Fruit fly (Drosophila melanogaster) whole organism, embryonic: ENCODE measurements around the gene Ifrd1.

Experiments used
- Atf-2 ChIP-seq: fragments of 200-800 bp; sonication (Bioruptor generic); optimal IDR thresholded peaks from 2 replicates; lab custom pipeline; 2016; ENCODE audit warnings: missing biosample characterization, missing genetic modification characterization
- Atf6 ChIP-seq: fragments of 200-800 bp; sonication (Bioruptor generic); IDR thresholded peaks from 2 replicates; pipeline ENCODE4 v1.3.6; 2022; ENCODE audit warnings: missing biosample characterization, missing genetic modification characterization
- B-H1 ChIP-seq: fragments of 200-800 bp; sonication (Bioruptor generic); IDR thresholded peaks from 3 replicates; pipeline ENCODE4 v1.3.6; 2022; ENCODE audit warnings: missing biosample characterization, missing genetic modification characterization
- BEAF-32 ChIP-seq: fragments of 200-800 bp; sonication (Bioruptor generic); optimal IDR thresholded peaks from 3 replicates; lab custom pipeline; 2017; ENCODE audit warnings: missing biosample characterization, missing genetic modification characterization, mild to moderate bottlenecking, moderate library complexity, missing genetic modification reagents
- CG10462 ChIP-seq: fragments of 200-800 bp; sonication (Bioruptor generic); optimal IDR thresholded peaks from 2 replicates; lab custom pipeline; 2016; ENCODE audit warnings: missing biosample characterization, missing genetic modification characterization
- CG11456 ChIP-seq: fragments of 200-800 bp; sonication (Bioruptor generic); IDR thresholded peaks from 3 replicates; pipeline ENCODE4 v1.3.6; 2022; ENCODE audit warnings: missing biosample characterization, missing genetic modification characterization
- CG12155 ChIP-seq: fragments of 200-800 bp; sonication (Bioruptor generic); optimal IDR thresholded peaks from 3 replicates; lab custom pipeline; 2016; ENCODE audit warnings: missing biosample characterization, missing genetic modification characterization
- CG13894 ChIP-seq: fragments of 200-800 bp; sonication (Bioruptor generic); optimal IDR thresholded peaks from 3 replicates; lab custom pipeline; 2018; ENCODE audit warnings: missing biosample characterization, mild to moderate bottlenecking, missing genetic modification characterization, moderate library complexity
- CG1602 ChIP-seq: fragments of 200-800 bp; sonication (Bioruptor generic); optimal IDR thresholded peaks from 3 replicates; lab custom pipeline; 2016; ENCODE audit warnings: missing biosample characterization, missing genetic modification characterization
- CG1603 ChIP-seq: fragments of 200-800 bp; sonication (Bioruptor generic); optimal IDR thresholded peaks from 2 replicates; lab custom pipeline; 2019; ENCODE audit warnings: missing biosample characterization, mild to moderate bottlenecking, missing genetic modification characterization, moderate library complexity
- CG16779 ChIP-seq: fragments of 200-800 bp; sonication (Bioruptor generic); IDR thresholded peaks from 2 replicates; pipeline ENCODE4 v1.3.6; 2022; ENCODE audit warnings: missing biosample characterization, missing genetic modification characterization
- CG16813 ChIP-seq: fragments of 200-800 bp; sonication (Bioruptor generic); IDR thresholded peaks from 3 replicates; pipeline ENCODE4 v1.3.6; 2022; ENCODE audit warnings: missing biosample characterization, missing genetic modification characterization; ENCODE audit not compliant: partially characterized antibody
- CG17385 ChIP-seq: fragments of 200-800 bp; sonication (Bioruptor generic); optimal IDR thresholded peaks from 3 replicates; lab custom pipeline; 2018; ENCODE audit warnings: missing biosample characterization, mild to moderate bottlenecking, missing genetic modification characterization
- CG17568 ChIP-seq: fragments of 200-800 bp; sonication (Bioruptor generic); optimal IDR thresholded peaks from 2 replicates; lab custom pipeline; 2018; ENCODE audit warnings: missing biosample characterization, mild to moderate bottlenecking, missing genetic modification characterization, moderate library complexity
- CG18011 ChIP-seq: fragments of 200-800 bp; sonication (Bioruptor generic); optimal IDR thresholded peaks from 2 replicates; lab custom pipeline; 2017; ENCODE audit warnings: missing biosample characterization, missing genetic modification characterization, mild to moderate bottlenecking, moderate library complexity, missing genotype
- CG7745 ChIP-seq: fragments of 200-800 bp; sonication (Bioruptor generic); optimal IDR thresholded peaks from 2 replicates; lab custom pipeline; 2018; ENCODE audit warnings: missing biosample characterization, mild to moderate bottlenecking, missing genetic modification characterization, moderate library complexity
- CG8281 ChIP-seq: fragments of 200-800 bp; sonication (Bioruptor generic); optimal IDR thresholded peaks from 2 replicates; lab custom pipeline; 2018; ENCODE audit warnings: missing biosample characterization, mild to moderate bottlenecking, missing genetic modification characterization, moderate library complexity
- CG9215 ChIP-seq: fragments of 200-800 bp; sonication (Bioruptor generic); IDR thresholded peaks from 2 replicates; pipeline ENCODE4 v1.3.6; 2022; ENCODE audit warnings: missing biosample characterization, missing genetic modification characterization
- CG9437 ChIP-seq: fragments of 200-800 bp; sonication (Bioruptor generic); optimal IDR thresholded peaks from 2 replicates; lab custom pipeline; 2018; ENCODE audit warnings: missing biosample characterization, mild to moderate bottlenecking, missing genetic modification characterization
- CG9609 ChIP-seq: fragments of 200-800 bp; sonication (Bioruptor generic); optimal IDR thresholded peaks from 3 replicates; lab custom pipeline; 2016; ENCODE audit warnings: missing biosample characterization, missing genetic modification characterization
- D19B ChIP-seq: fragments of 200-800 bp; sonication (Bioruptor generic); optimal IDR thresholded peaks from 2 replicates; lab custom pipeline; 2017; ENCODE audit warnings: missing biosample characterization, mild to moderate bottlenecking, missing genetic modification characterization
- Dad ChIP-seq: fragments of 200-800 bp; sonication (Bioruptor generic); optimal IDR thresholded peaks from 3 replicates; lab custom pipeline; 2016; ENCODE audit warnings: missing biosample characterization, missing genetic modification characterization
- Deaf1 ChIP-seq: fragments of 200-800 bp; optimal IDR thresholded peaks from 3 replicates; lab custom pipeline; 2019; ENCODE audit warnings: missing biosample characterization, mild to moderate bottlenecking, missing genetic modification characterization, moderate library complexity
- E2f2 ChIP-seq: fragments of 200-800 bp; sonication (Bioruptor generic); IDR thresholded peaks from 2 replicates; pipeline ENCODE4 v1.3.6; 2022; ENCODE audit warnings: missing biosample characterization, missing genetic modification characterization
- ERR ChIP-seq: fragments of 200-800 bp; sonication (Bioruptor generic); optimal IDR thresholded peaks from 2 replicates; lab custom pipeline; 2016; ENCODE audit warnings: missing biosample characterization, missing genetic modification characterization
- HLH3B ChIP-seq: fragments of 200-800 bp; sonication (Bioruptor generic); IDR thresholded peaks from 2 replicates; pipeline ENCODE4 v1.3.6; 2022; ENCODE audit warnings: missing biosample characterization, missing genetic modification characterization
- HLHmδ ChIP-seq: fragments of 200-800 bp; sonication (Bioruptor generic); optimal IDR thresholded peaks from 2 replicates; lab custom pipeline; 2018; ENCODE audit warnings: missing biosample characterization, mild to moderate bottlenecking, missing genetic modification characterization, moderate library complexity
- Mes4 ChIP-seq: fragments of 200-800 bp; sonication (Bioruptor generic); optimal IDR thresholded peaks from 2 replicates; lab custom pipeline; 2016; ENCODE audit warnings: missing biosample characterization, missing genetic modification characterization
- NC2β ChIP-seq: fragments of 200-800 bp; sonication (Bioruptor generic); optimal IDR thresholded peaks from 2 replicates; lab custom pipeline; 2016; ENCODE audit warnings: missing biosample characterization, missing genetic modification characterization
- NFAT ChIP-seq: fragments of 200-800 bp; sonication (Bioruptor generic); IDR thresholded peaks from 2 replicates; pipeline ENCODE4 v1.3.6; 2022; ENCODE audit warnings: missing biosample characterization, missing genetic modification characterization
- Sox100B ChIP-seq: fragments of 200-800 bp; sonication (Bioruptor generic); optimal IDR thresholded peaks from 3 replicates; lab custom pipeline; 2018; ENCODE audit warnings: missing biosample characterization, mild to moderate bottlenecking, missing genetic modification characterization
- Stat92E ChIP-seq, 3 experiments: fragments of >200 bp in 2 of 3; fragments of 200-800 bp in 1 of 3; sonication (Bioruptor generic) in 1 of 3; optimal IDR thresholded peaks; 2 replicates each; lab custom pipeline; 2017 to 2019; ENCODE audit warnings: missing biosample characterization in 3 of 3, missing genetic modification characterization in 3 of 3, mild to moderate bottlenecking in 1 of 3, moderate library complexity in 1 of 3
- Xbp1 ChIP-seq: fragments of 200-800 bp; sonication (Bioruptor generic); optimal IDR thresholded peaks from 3 replicates; lab custom pipeline; 2016; ENCODE audit warnings: missing biosample characterization, mild to moderate bottlenecking, missing genetic modification characterization
- ac ChIP-seq: fragments of 200-800 bp; sonication (Bioruptor generic); optimal IDR thresholded peaks from 3 replicates; lab custom pipeline; 2017; ENCODE audit warnings: missing biosample characterization, mild to moderate bottlenecking, missing genetic modification characterization
- ara ChIP-seq: fragments of 200-800 bp; sonication (Bioruptor generic); IDR thresholded peaks from 2 replicates; pipeline ENCODE4 v1.3.6; 2022; ENCODE audit warnings: missing biosample characterization, missing genetic modification characterization
- ato ChIP-seq: fragments of 200-800 bp; sonication (Bioruptor generic); IDR thresholded peaks from 2 replicates; pipeline ENCODE4 v1.3.6; 2022; ENCODE audit warnings: missing biosample characterization, missing genetic modification characterization; ENCODE audit not compliant: partially characterized antibody
- chinmo ChIP-seq: fragments of 200-800 bp; sonication (Bioruptor generic); IDR thresholded peaks from 4 replicates; pipeline ENCODE4 v1.3.6; 2022; ENCODE audit warnings: missing biosample characterization, missing genetic modification characterization; ENCODE audit not compliant: partially characterized antibody
- eve ChIP-seq, 2 experiments: fragments of >200 bp; optimal IDR thresholded peaks; 2 replicates each; lab custom pipeline; 2017; ENCODE audit warnings: missing biosample characterization in 2 of 2, missing genetic modification characterization in 2 of 2
- hbn ChIP-seq: fragments of 200-800 bp; sonication (Bioruptor generic); IDR thresholded peaks from 2 replicates; pipeline ENCODE4 v1.3.6; 2022; ENCODE audit warnings: missing biosample characterization, missing genetic modification characterization; ENCODE audit not compliant: partially characterized antibody
- lov ChIP-seq, 2 experiments: fragments of 200-800 bp in 1 of 2; fragments of >200 bp in 1 of 2; sonication (Bioruptor generic) in 1 of 2; IDR thresholded peaks in 1 of 2; optimal IDR thresholded peaks in 1 of 2; 2 replicates in 1 of 2; 3 replicates in 1 of 2; pipeline versions ENCODE4 v1.3.6 to Lab custom; 2017 to 2022; ENCODE audit warnings: missing biosample characterization in 1 of 2, missing genetic modification characterization in 1 of 2
- otp ChIP-seq: fragments of 200-800 bp; sonication (Bioruptor generic); IDR thresholded peaks from 3 replicates; pipeline ENCODE4, ENCODE4 v1.3.6; 2022; ENCODE audit warnings: missing biosample characterization, missing genetic modification characterization
- pb ChIP-seq: fragments of 200-800 bp; sonication (Bioruptor generic); optimal IDR thresholded peaks from 3 replicates; lab custom pipeline; 2016; ENCODE audit warnings: missing biosample characterization, missing genetic modification characterization
- repo ChIP-seq: fragments of 200-800 bp; sonication (Bioruptor generic); optimal IDR thresholded peaks from 2 replicates; lab custom pipeline; 2016; ENCODE audit warnings: missing biosample characterization, missing genetic modification characterization
- row ChIP-seq: fragments of 200-800 bp; sonication (Bioruptor generic); IDR thresholded peaks from 3 replicates; pipeline ENCODE4 v1.3.6; 2022; ENCODE audit warnings: missing biosample characterization, missing genetic modification characterization
- salm ChIP-seq: fragments of 200-800 bp; sonication (Bioruptor generic); optimal IDR thresholded peaks from 2 replicates; lab custom pipeline; 2018; ENCODE audit warnings: missing biosample characterization, mild to moderate bottlenecking, missing genetic modification characterization
- sisA ChIP-seq: fragments of 200-800 bp; sonication (Bioruptor generic); IDR thresholded peaks from 2 replicates; pipeline ENCODE4 v1.3.6; 2022; ENCODE audit warnings: missing biosample characterization, missing genetic modification characterization
- tio ChIP-seq: fragments of 200-800 bp; sonication (Bioruptor generic); optimal IDR thresholded peaks from 2 replicates; lab custom pipeline; 2017; ENCODE audit warnings: missing biosample characterization, missing genetic modification characterization, inconsistent platforms
- tna ChIP-seq: fragments of 200-800 bp; sonication (Bioruptor generic); IDR thresholded peaks from 2 replicates; pipeline ENCODE4 v1.3.6; 2022; ENCODE audit warnings: missing biosample characterization, missing genetic modification characterization; ENCODE audit not compliant: partially characterized antibody
- usp ChIP-seq: fragments of >200 bp; optimal IDR thresholded peaks from 2 replicates; lab custom pipeline; 2017; ENCODE audit warnings: missing biosample characterization, missing genetic modification characterization
- vvl ChIP-seq: fragments of 200-800 bp; sonication (Bioruptor generic); IDR thresholded peaks from 2 replicates; pipeline ENCODE4 v1.3.6; 2022; ENCODE audit warnings: missing biosample characterization, missing genetic modification characterization

Ifrd1 gene

DNA sequence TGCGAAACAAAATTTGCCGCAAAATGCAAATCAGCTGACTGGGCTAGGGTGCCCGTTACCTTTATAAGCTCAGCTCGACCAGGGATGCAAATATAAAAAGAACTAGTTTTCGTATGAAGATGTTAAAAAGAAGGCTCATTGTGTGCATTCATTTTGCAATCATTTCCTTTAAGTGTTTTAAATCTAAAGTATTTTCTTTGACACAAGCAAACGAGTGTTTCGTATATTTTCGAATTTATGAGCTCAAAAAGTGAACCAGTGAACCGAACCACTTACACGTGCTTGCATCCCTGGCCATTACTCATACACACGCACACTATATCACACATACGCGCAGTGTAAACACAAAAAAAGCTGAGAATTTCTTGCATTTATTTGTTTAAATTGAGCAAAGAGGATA, 3.9 kb upstream of the Ifrd1 start, which contains the start of the genes Prx6a and Sbat (continued):
- peak; percentile 63 for TF ChIP-seq NC2β
- TF ChIP-seq CG16813 (GFP tag; lab: Robert Waterston, UW) = peak; percentile 36; the same call in 1 of the 3 replicates
- TF ChIP-seq repo (GFP tag; lab: Kevin White, UChicago) = peak; percentile 27
- TF ChIP-seq CG17568 (GFP tag; lab: Kevin White, UChicago) = peak; percentile 49
- peak; percentile 37 for TF ChIP-seq salm (tag; lab: Kevin White, UChicago)
- no peak for TF ChIP-seq ato (GFP tag; lab: Robert Waterston, UW)
- peak; percentile 79 for TF ChIP-seq Xbp1 (GFP tag; lab: Kevin White, UChicago)
- peak; percentile 63; the same call in 1 of the 2 replicates for TF ChIP-seq HLH3B (GFP tag; lab: Robert Waterston, UW)
- TF ChIP-seq ara (GFP tag; lab: Robert Waterston, UW) = no peak
- TF ChIP-seq ac (GFP tag; lab: Kevin White, UChicago) = no peak
- peak; percentile 70 for TF ChIP-seq CG9609 (GFP tag; lab: Kevin White, UChicago)
- TF ChIP-seq CG12155 (GFP tag; lab: Kevin White, UChicago) = peak; percentile 64
- TF ChIP-seq ERR (GFP tag; lab: Kevin White, UChicago) = no peak
- TF ChIP-seq CG17385 (GFP tag; lab: Kevin White, UChicago) = peak; percentile 53
- peak; percentile 47 for TF ChIP-seq CG1602 (GFP tag; lab: Kevin White, UChicago)
- no peak for TF ChIP-seq tna
- TF ChIP-seq lov (optimal IDR thresholded peaks at IDR 0.05; lab: Kevin White, UChicago) = no peak
- TF ChIP-seq lov (GFP tag; IDR thresholded peaks at IDR 0.05; lab: Robert Waterston, UW) = no peak
- TF ChIP-seq CG9215 (GFP tag; lab: Robert Waterston, UW) = peak; percentile 79
- TF ChIP-seq CG11456 = 0 out of 3 replicates have a peak, but pooled peaks have one; percentile 65
- TF ChIP-seq CG1603 (tag; lab: Kevin White, UChicago) = peak; percentile 68
- peak; percentile 59; the same call in 1 of the 2 replicates for TF ChIP-seq NFAT
- no peak for TF ChIP-seq otp (GFP tag; lab: Robert Waterston, UW)
- TF ChIP-seq E2f2 (GFP tag; lab: Robert Waterston, UW) = peak; percentile 83
- peak; percentile 97 for TF ChIP-seq row
- peak; percentile 42 for TF ChIP-seq Mes4
- peak; percentile 57 for TF ChIP-seq B-H1
- TF ChIP-seq D19B (GFP tag; lab: Kevin White, UChicago) = peak; percentile 47
- TF ChIP-seq BEAF-32 (GFP tag; lab: Kevin White, UChicago) = peak; percentile 44
- peak; percentile 35 for TF ChIP-seq Deaf1 (tag; lab: Kevin White, UChicago)
- peak; percentile 44 for TF ChIP-seq pb (GFP tag; lab: Kevin White, UChicago)
- no peak for TF ChIP-seq CG16779 (GFP tag; lab: Robert Waterston, UW)
- TF ChIP-seq CG9437 (GFP tag; lab: Kevin White, UChicago) = no peak
- TF ChIP-seq sisA (GFP tag; lab: Robert Waterston, UW) = peak; percentile 70
- TF ChIP-seq CG10462 (GFP tag; lab: Kevin White, UChicago) = peak; percentile 7
- TF ChIP-seq HLHmδ (GFP tag; lab: Kevin White, UChicago) = no peak
- peak; percentile 85 for TF ChIP-seq vvl (GFP tag; lab: Robert Waterston, UW)
- peak; percentile 64 for TF ChIP-seq Dad (GFP tag; lab: Kevin White, UChicago)
- TF ChIP-seq Stat92E (GFP tag; optimal IDR thresholded peaks at IDR 0.05; lab: Kevin White, UChicago) = peak in 1 of 3 experiments; percentile 35
- TF ChIP-seq usp = no peak
- no peak for TF ChIP-seq tio (GFP tag; lab: Kevin White, UChicago)
- TF ChIP-seq CG13894 (tag; lab: Kevin White, UChicago) = peak; percentile 85
- TF ChIP-seq hbn = 0 out of 2 replicates have a peak, but pooled peaks have one; percentile 15
- TF ChIP-seq Atf6 (GFP tag; lab: Robert Waterston, UW) = peak; percentile 74
- TF ChIP-seq Atf-2 (GFP tag; lab: Kevin White, UChicago) = peak; percentile 5
- no peak for TF ChIP-seq CG7745
- TF ChIP-seq chinmo (GFP tag; lab: Robert Waterston, UW) = no peak
- peak; percentile 23 for TF ChIP-seq CG18011 (GFP tag; lab: Kevin White, UChicago)
- TF ChIP-seq eve (GFP tag; optimal IDR thresholded peaks at IDR 0.05; lab: Kevin White, UChicago) = no peak
- peak; percentile 31 for TF ChIP-seq CG8281 (tag; lab: Kevin White, UChicago)
- TF ChIP-seq Sox100B (GFP tag; lab: Kevin White, UChicago) = peak; percentile 50
